Worm (Caenorhabditis elegans) whole organism, L4 larva: ENCODE data around the gene B0024.3.

Experiments used
- D1046.2 ChIP-seq: fragments of 200-800 bp; sonication (Bioruptor generic); IDR thresholded peaks from 2 replicates; pipeline ENCODE4 v1.3.6; 2022; ENCODE audit warnings: missing genetic modification characterization, missing compliant biosample characterization
- F49E8.2 ChIP-seq: sonication (generic microtip); optimal IDR thresholded peaks from 2 replicates; lab custom pipeline; 2016; ENCODE audit warnings: missing compliant biosample characterization, mild to moderate bottlenecking, missing genetic modification characterization, borderline replicate concordance
- T20F7.1 ChIP-seq: fragments of 200-800 bp; sonication (Bioruptor generic); optimal IDR thresholded peaks from 2 replicates; lab custom pipeline; 2018; ENCODE audit warnings: mild to moderate bottlenecking, missing genetic modification characterization, missing compliant biosample characterization
- Y48G9A.11 ChIP-seq: fragments of 200-800 bp; sonication (Bioruptor generic); IDR thresholded peaks from 2 replicates; pipeline ENCODE4 v1.3.6; 2022; ENCODE audit warnings: missing genetic modification reagents, missing genetic modification characterization, missing compliant biosample characterization
- Y5F2A.4 ChIP-seq: fragments of 200-800 bp; sonication (Bioruptor generic); optimal IDR thresholded peaks from 2 replicates; lab custom pipeline; 2018; ENCODE audit warnings: mild to moderate bottlenecking, missing genetic modification characterization, missing compliant biosample characterization
- Y75B8A.6 ChIP-seq: fragments of 200-800 bp; sonication (Bioruptor generic); IDR thresholded peaks from 2 replicates; pipeline ENCODE4 v1.3.6; 2022; ENCODE audit warnings: missing genetic modification reagents, missing genetic modification characterization, missing compliant biosample characterization
- aha-1 ChIP-seq: fragments of 150-350 bp; peaks from one replicate; lab custom pipeline; 2014; ENCODE audit warnings: missing biosample characterization, missing genetic modification characterization
- ama-1 ChIP-seq: fragments of 150-350 bp; optimal IDR thresholded peaks from 2 replicates; lab custom pipeline; 2014; ENCODE audit warnings: inconsistent platforms, mixed read lengths
- arid-1 ChIP-seq: fragments of 200-800 bp; sonication (Bioruptor generic); conservative IDR thresholded peaks from 2 replicates; pipeline ENCODE4 v1.3.6; 2022; ENCODE audit warnings: missing genetic modification reagents, missing genetic modification characterization, missing compliant biosample characterization
- attf-4 ChIP-seq: sonication (generic microtip); optimal IDR thresholded peaks from 3 replicates; lab custom pipeline; 2017; ENCODE audit warnings: missing biosample characterization, missing genetic modification characterization
- ceh-44 ChIP-seq: fragments of 200-800 bp; sonication (Bioruptor generic); IDR thresholded peaks from 2 replicates; pipeline ENCODE4 v1.3.6; 2022; ENCODE audit warnings: missing genetic modification reagents, missing genetic modification characterization, missing compliant biosample characterization
- ceh-62 ChIP-seq: sonication (generic microtip); optimal IDR thresholded peaks from 2 replicates; lab custom pipeline; 2017; ENCODE audit warnings: missing biosample characterization, missing genetic modification characterization
- ctbp-1 ChIP-seq: fragments of 200-800 bp; sonication (Bioruptor generic); IDR thresholded peaks from 2 replicates; pipeline ENCODE4 v1.3.6; 2022; ENCODE audit warnings: missing genetic modification reagents, missing genetic modification characterization, missing compliant biosample characterization
- daf-16 ChIP-seq, 3 experiments: sonication (generic microtip); optimal IDR thresholded peaks; 2 replicates each; lab custom pipeline; 2016 to 2017; ENCODE audit warnings: missing genetic modification characterization in 3 of 3, missing genetic modification reagents in 3 of 3, mild to moderate bottlenecking in 2 of 3, missing compliant biosample characterization in 2 of 3, missing biosample characterization in 1 of 3, moderate library complexity in 1 of 3
- daf-19 ChIP-seq: fragments of 200-800 bp; sonication (Bioruptor generic); conservative IDR thresholded peaks from 2 replicates; pipeline ENCODE4 v1.3.6; 2022; ENCODE audit warnings: missing genetic modification characterization, missing compliant biosample characterization
- dpl-1 ChIP-seq: fragments of 150-350 bp; optimal IDR thresholded peaks from 2 replicates; lab custom pipeline; 2014; ENCODE audit warnings: missing biosample characterization, missing genetic modification reagents, missing genetic modification characterization
- fkh-10 ChIP-seq: fragments of 150-350 bp; optimal IDR thresholded peaks from 2 replicates; lab custom pipeline; 2014; ENCODE audit warnings: missing biosample characterization, missing genetic modification reagents, missing genetic modification characterization
- gei-8 ChIP-seq: fragments of 200-800 bp; sonication (Bioruptor generic); optimal IDR thresholded peaks from 2 replicates; lab custom pipeline; 2018; ENCODE audit warnings: mild to moderate bottlenecking, missing genetic modification characterization, missing compliant biosample characterization
- lim-7 ChIP-seq: fragments of 200-800 bp; sonication (Bioruptor generic); IDR thresholded peaks from 2 replicates; pipeline ENCODE4 v1.3.6; 2022; ENCODE audit warnings: missing genetic modification characterization, missing compliant biosample characterization
- lin-13 ChIP-seq: fragments of 150-350 bp; optimal IDR thresholded peaks from 2 replicates; lab custom pipeline; 2014; ENCODE audit warnings: missing biosample characterization, missing genetic modification reagents, missing genetic modification characterization
- lin-29 ChIP-seq: fragments of 200-800 bp; sonication (Bioruptor generic); IDR thresholded peaks from 2 replicates; pipeline ENCODE4 v1.3.6; 2022; ENCODE audit warnings: missing genetic modification reagents, missing genetic modification characterization, missing compliant biosample characterization
- lin-38 ChIP-seq: fragments of 200-800 bp; sonication (Bioruptor generic); IDR thresholded peaks from 2 replicates; pipeline ENCODE4 v1.3.6; 2022; ENCODE audit warnings: missing genetic modification reagents, missing genetic modification characterization, missing compliant biosample characterization
- lin-39 ChIP-seq: fragments of 150-350 bp; optimal IDR thresholded peaks from 2 replicates; lab custom pipeline; 2014; ENCODE audit warnings: missing biosample characterization, missing genetic modification reagents, missing genetic modification characterization
- madf-5 ChIP-seq, 2 experiments: fragments of 200-800 bp; sonication (Bioruptor generic); IDR thresholded peaks; 2 replicates each; pipeline ENCODE4 v1.3.6; 2022; ENCODE audit warnings: missing compliant biosample characterization in 2 of 2, missing genetic modification characterization in 2 of 2
- madf-9 ChIP-seq: fragments of 200-800 bp; sonication (Bioruptor generic); conservative IDR thresholded peaks from 2 replicates; pipeline ENCODE4 v1.3.6; 2022; ENCODE audit warnings: missing genetic modification reagents, missing genetic modification characterization, missing compliant biosample characterization
- mdl-1 ChIP-seq, 2 experiments: fragments of 150-350 bp in 1 of 2; sonication (generic microtip) in 1 of 2; optimal IDR thresholded peaks; 2 replicates each; lab custom pipeline; 2014 to 2017; ENCODE audit warnings: missing biosample characterization in 2 of 2, missing genetic modification characterization in 2 of 2
- mdt-29 ChIP-seq: fragments of 200-800 bp; sonication (Bioruptor generic); IDR thresholded peaks from 2 replicates; pipeline ENCODE4 v1.3.6; 2022; ENCODE audit warnings: missing genetic modification reagents, missing genetic modification characterization, missing compliant biosample characterization
- mep-1 ChIP-seq: fragments of 150-350 bp; sonication (generic microtip); optimal IDR thresholded peaks from 3 replicates; lab custom pipeline; 2014; ENCODE audit warnings: missing biosample characterization, missing genetic modification characterization
- mes-2 ChIP-seq: sonication (generic microtip); optimal IDR thresholded peaks from 2 replicates; lab custom pipeline; 2016; ENCODE audit warnings: missing genotype, mild to moderate bottlenecking, missing genetic modification characterization, missing compliant biosample characterization; ENCODE audit not compliant: poor library complexity, severe bottlenecking
- mxl-2 ChIP-seq: fragments of 200-800 bp; sonication (Bioruptor generic); conservative IDR thresholded peaks from 2 replicates; pipeline ENCODE4 v1.3.6; 2022; ENCODE audit warnings: missing genetic modification reagents, missing genetic modification characterization, missing compliant biosample characterization
- nhr-237 ChIP-seq: sonication (generic microtip); optimal IDR thresholded peaks from 2 replicates; lab custom pipeline; 2017; ENCODE audit warnings: missing biosample characterization, missing genetic modification characterization
- nhr-28 ChIP-seq: fragments of 150-350 bp; optimal IDR thresholded peaks from 2 replicates; lab custom pipeline; 2014; ENCODE audit warnings: missing biosample characterization, missing genetic modification characterization
- nhr-42 ChIP-seq: fragments of 200-800 bp; sonication (Bioruptor generic); IDR thresholded peaks from 2 replicates; pipeline ENCODE4 v1.3.6; 2022; ENCODE audit warnings: missing genetic modification characterization, missing compliant biosample characterization
- nhr-76 ChIP-seq: fragments of 150-350 bp; optimal IDR thresholded peaks from 2 replicates; lab custom pipeline; 2014; ENCODE audit warnings: missing biosample characterization, missing genetic modification characterization
- nhr-77 ChIP-seq: fragments of 150-350 bp; optimal IDR thresholded peaks from 2 replicates; lab custom pipeline; 2014; ENCODE audit warnings: missing biosample characterization, missing genetic modification characterization
- pha-4 ChIP-seq, 2 experiments: fragments of 150-350 bp in 1 of 2; fragments of 200-800 bp in 1 of 2; sonication (Bioruptor generic) in 1 of 2; IDR thresholded peaks in 1 of 2; optimal IDR thresholded peaks in 1 of 2; 2 replicates each; pipeline versions ENCODE4 v1.3.6 to Lab custom; 2014 to 2022; ENCODE audit warnings: missing genetic modification characterization in 2 of 2, missing genetic modification reagents in 2 of 2, missing biosample characterization in 1 of 2, missing compliant biosample characterization in 1 of 2
- sdz-12 ChIP-seq: fragments of 200-800 bp; sonication (Bioruptor generic); optimal IDR thresholded peaks from 2 replicates; lab custom pipeline; 2018; ENCODE audit warnings: mild to moderate bottlenecking, missing genetic modification characterization, missing compliant biosample characterization
- skn-1 ChIP-seq: fragments of 150-350 bp; optimal IDR thresholded peaks from 2 replicates; lab custom pipeline; 2014; ENCODE audit warnings: missing biosample characterization, missing genetic modification characterization
- spr-3 ChIP-seq: fragments of 200-800 bp; sonication (Bioruptor generic); optimal IDR thresholded peaks from 2 replicates; lab custom pipeline; 2018; ENCODE audit warnings: mild to moderate bottlenecking, missing genetic modification characterization, missing compliant biosample characterization
- unc-130 ChIP-seq: sonication (generic microtip); optimal IDR thresholded peaks from 2 replicates; lab custom pipeline; 2016; ENCODE audit warnings: missing genetic modification reagents, missing genetic modification characterization, missing compliant biosample characterization
- unc-62 ChIP-seq, 3 experiments: fragments of 150-350 bp in 1 of 3; sonication (generic microtip); optimal IDR thresholded peaks in 2 of 3; peaks in 1 of 3; 1 replicate in 1 of 3; 2 replicates in 2 of 3; lab custom pipeline; 2014 to 2017; ENCODE audit warnings: missing biosample characterization in 3 of 3, missing genetic modification characterization in 3 of 3, missing genetic modification reagents in 3 of 3, missing genotype in 1 of 3
- vab-7 ChIP-seq: fragments of 200-800 bp; sonication (Bioruptor generic); IDR thresholded peaks from 2 replicates; pipeline ENCODE4 v1.3.6; 2022; ENCODE audit warnings: missing genetic modification reagents, missing genetic modification characterization, missing compliant biosample characterization
- zip-2 ChIP-seq: fragments of 150-350 bp; optimal IDR thresholded peaks from 2 replicates; lab custom pipeline; 2014; ENCODE audit warnings: missing biosample characterization, missing genetic modification characterization
- ztf-7 ChIP-seq: fragments of 150-350 bp; optimal IDR thresholded peaks from 2 replicates; lab custom pipeline; 2014; ENCODE audit warnings: missing biosample characterization, missing genetic modification characterization

The B0024.3 gene

ce11 chrV:10287260-10287659 is at the start of gene B0024.3:
TSS of gene B0024.3 (plus strand) at chrV:10287560.
- TF ChIP-seq madf-5 (GFP tag; IDR thresholded peaks at IDR 0.05; lab: Robert Waterston, UW) (no peak), mdl-1 (tag; optimal IDR thresholded peaks at IDR 0.05; lab: Kevin White, UChicago) (no peak), nhr-237 (tag; lab: Kevin White, UChicago) (no peak), nhr-42 (GFP tag; lab: Robert Waterston, UW) (no peak), T20F7.1 (GFP tag; lab: Kevin White, UChicago) (no peak), attf-4 (tag; lab: Kevin White, UChicago) (no peak), lin-13 (GFP tag; lab: Kevin White, UChicago) (no peak), Y5F2A.4 (GFP tag; lab: Kevin White, UChicago) (no peak)

DNA sequence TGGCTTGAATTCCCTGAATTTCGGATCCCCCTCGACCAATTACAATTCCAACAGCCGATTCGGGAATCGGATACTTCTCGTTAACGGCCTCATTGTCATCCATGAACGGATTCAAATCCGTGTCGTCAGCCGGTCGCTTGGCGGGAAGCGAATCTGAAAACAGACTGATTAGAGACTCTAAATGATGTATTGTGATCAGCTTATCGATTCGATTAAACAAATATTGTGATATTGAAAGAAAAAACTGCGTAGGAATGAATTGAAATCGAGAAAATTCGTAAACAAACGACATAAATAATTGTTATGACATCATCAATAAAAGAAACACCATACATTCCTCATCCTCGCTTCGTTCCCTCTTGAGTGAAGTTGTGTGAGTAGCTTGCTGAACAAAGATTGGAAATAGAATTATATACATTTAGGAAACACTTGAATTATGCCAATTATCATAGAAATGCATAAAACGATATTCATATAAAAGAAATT is 49.4 kb upstream of the B0024.3 start:
- TF ChIP-seq mes-2 (tag; lab: Kevin White, UChicago) (peak; percentile 3), arid-1 (0 out of 2 replicates have a peak, but pooled peaks have one; percentile 6), unc-62 (GFP tag; optimal IDR thresholded peaks at IDR 0.05 in 1 of 2; lab: Kevin White, UChicago) (no peak), unc-62 (tag; optimal IDR thresholded peaks at IDR 0.05; lab: Kevin White, UChicago) (no peak), Y5F2A.4 (GFP tag; lab: Kevin White, UChicago) (peak; percentile 18), unc-130 (GFP tag; lab: Kevin White, UChicago) (peak; percentile 42), Y75B8A.6 (GFP tag; lab: Robert Waterston, UW) (0 out of 2 replicates have a peak, but pooled peaks have one; percentile 79), ama-1 (lab: Kevin White, UChicago) (peak; percentile 87), lim-7 (GFP tag; lab: Robert Waterston, UW) (no peak), lin-13 (GFP tag; lab: Kevin White, UChicago) (no peak), attf-4 (tag; lab: Kevin White, UChicago) (no peak), lin-29 (GFP tag; lab: Robert Waterston, UW) (no peak), zip-2 (tag; lab: Kevin White, UChicago) (no peak), mdt-29 (peak; percentile 33; the same call in 1 of the 2 replicates), dpl-1 (GFP tag; lab: Kevin White, UChicago) (no peak), daf-19 (GFP tag; lab: Robert Waterston, UW) (peak; percentile 32; the same call in 1 of the 2 replicates), ctbp-1 (GFP tag; lab: Robert Waterston, UW) (0 out of 2 replicates have a peak, but pooled peaks have one; percentile 49), lin-38 (GFP tag; lab: Robert Waterston, UW) (peak; percentile 67), daf-16 (GFP tag; optimal IDR thresholded peaks at IDR 0.05; lab: Kevin White, UChicago) (no peak), daf-16 (tag; optimal IDR thresholded peaks at IDR 0.05; lab: Kevin White, UChicago) (no peak), ceh-62 (no peak), Y48G9A.11 (GFP tag; lab: Robert Waterston, UW) (0 out of 2 replicates have a peak, but pooled peaks have one; percentile 23), pha-4 (GFP tag; IDR thresholded peaks at IDR 0.05; lab: Robert Waterston, UW) (peak; percentile 50; the same call in 1 of the 2 replicates), pha-4 (tag; optimal IDR thresholded peaks at IDR 0.05; lab: Kevin White, UChicago) (no peak), F49E8.2 (tag; lab: Kevin White, UChicago) (peak; percentile 48), sdz-12 (GFP tag; lab: Kevin White, UChicago) (peak; percentile 55)
- TF ChIP-seq, all 104 proteins: peak for 14

- no peak for TF ChIP-seq daf-16 (GFP tag; optimal IDR thresholded peaks at IDR 0.05; lab: Kevin White, UChicago)
- no peak for TF ChIP-seq daf-16 (tag; optimal IDR thresholded peaks at IDR 0.05; lab: Kevin White, UChicago)
- no peak for TF ChIP-seq lin-29 (GFP tag; lab: Robert Waterston, UW)
- no peak for TF ChIP-seq ceh-44
- TF ChIP-seq skn-1 (tag; lab: Kevin White, UChicago), result no peak
- TF ChIP-seq vab-7 (GFP tag; lab: Robert Waterston, UW), result peak; percentile 39; the same call in 1 of the 2 replicates
- TF ChIP-seq aha-1 (tag; lab: Kevin White, UChicago), result peak; percentile 82
- TF ChIP-seq lin-39 (tag; lab: Kevin White, UChicago), result no peak
- TF ChIP-seq nhr-76, result no peak
- TF ChIP-seq mxl-2 (GFP tag; lab: Robert Waterston, UW), result no peak
- no peak for TF ChIP-seq mdt-29
- TF ChIP-seq lin-38 (GFP tag; lab: Robert Waterston, UW), result peak; percentile 70
- no peak for TF ChIP-seq ztf-7
- no peak for TF ChIP-seq gei-8
- no peak for TF ChIP-seq nhr-28
- TF ChIP-seq fkh-10 (GFP tag; lab: Kevin White, UChicago), result no peak
- TF ChIP-seq spr-3, result no peak
- TF ChIP-seq ama-1 (lab: Kevin White, UChicago), result peak; percentile 75
- TF ChIP-seq mdl-1 (tag; optimal IDR thresholded peaks at IDR 0.05; lab: Kevin White, UChicago), result no peak
- TF ChIP-seq D1046.2, result no peak
- TF ChIP-seq daf-19 (GFP tag; lab: Robert Waterston, UW), result no peak
- no peak for TF ChIP-seq madf-9
- TF ChIP-seq mep-1, result no peak
- no peak for TF ChIP-seq nhr-77 (tag; lab: Kevin White, UChicago)
Measured at ce11 chrV:10238665-10239064, 48.7 kb upstream of the B0024.3 start, which contains the start of gene fubl-1. TSS of gene fubl-1 (minus strand) at chrV:10238866.
